Fruit fly (Drosophila melanogaster) whole organism, prepupa: ENCODE data around the gene CG12231.
A peak's percentile ranks its signal among the peaks of the same experiment; 100 is the strongest.

ENCODE experiments used
- Blimp-1 ChIP-seq: fragments of 200-800 bp; sonication (Bioruptor generic); optimal IDR thresholded peaks from 3 replicates; lab custom pipeline; 2017; ENCODE audit warnings: missing biosample characterization, missing genetic modification characterization, mild to moderate bottlenecking, moderate library complexity, missing genetic modification reagents
- CG10669 ChIP-seq: fragments of 200-800 bp; sonication (Bioruptor generic); optimal IDR thresholded peaks from 3 replicates; lab custom pipeline; 2018; ENCODE audit warnings: missing biosample characterization, mild to moderate bottlenecking, missing genetic modification characterization, moderate library complexity
- CG11294 ChIP-seq: fragments of 200-800 bp; sonication (Bioruptor generic); IDR thresholded peaks from 2 replicates; pipeline ENCODE4 v1.3.6; 2022; ENCODE audit warnings: missing biosample characterization, missing genetic modification characterization
- CG11902 ChIP-seq: fragments of 200-800 bp; sonication (Bioruptor generic); optimal IDR thresholded peaks from 3 replicates; lab custom pipeline; 2016; ENCODE audit warnings: missing biosample characterization, missing genetic modification characterization
- CG15336 ChIP-seq: fragments of 200-800 bp; sonication (Bioruptor generic); IDR thresholded peaks from 2 replicates; pipeline ENCODE4 v1.3.6; 2022; ENCODE audit warnings: missing biosample characterization, missing genetic modification characterization
- CG1621 ChIP-seq: fragments of 200-800 bp; sonication (Bioruptor generic); optimal IDR thresholded peaks from 3 replicates; lab custom pipeline; 2018; ENCODE audit warnings: missing biosample characterization, mild to moderate bottlenecking, missing genetic modification characterization
- CG3032 ChIP-seq: fragments of 200-800 bp; optimal IDR thresholded peaks from 2 replicates; lab custom pipeline; 2019; ENCODE audit warnings: missing biosample characterization, mild to moderate bottlenecking, missing genetic modification characterization, moderate library complexity
- CG31627 ChIP-seq: fragments of 200-800 bp; sonication (Bioruptor generic); optimal IDR thresholded peaks from 3 replicates; lab custom pipeline; 2016; ENCODE audit warnings: missing biosample characterization, missing genetic modification characterization
- CG32006 ChIP-seq: fragments of 200-800 bp; sonication (Bioruptor generic); optimal IDR thresholded peaks from 3 replicates; lab custom pipeline; 2017; ENCODE audit warnings: missing biosample characterization, mild to moderate bottlenecking, missing genetic modification characterization
- CG34406 ChIP-seq: fragments of 200-800 bp; sonication (Bioruptor generic); optimal IDR thresholded peaks from 3 replicates; lab custom pipeline; 2016; ENCODE audit warnings: missing biosample characterization, missing genetic modification characterization
- CG6163 ChIP-seq: fragments of 200-800 bp; sonication (Bioruptor generic); IDR thresholded peaks from 3 replicates; pipeline ENCODE4 v1.3.6; 2022; ENCODE audit warnings: missing biosample characterization, missing genetic modification characterization
- CG6276 ChIP-seq: fragments of 200-800 bp; sonication (Bioruptor generic); optimal IDR thresholded peaks from 2 replicates; lab custom pipeline; 2017; ENCODE audit warnings: missing biosample characterization, mild to moderate bottlenecking, missing genetic modification characterization
- CG6808 ChIP-seq: fragments of 200-800 bp; sonication (Bioruptor generic); optimal IDR thresholded peaks from 3 replicates; lab custom pipeline; 2017; ENCODE audit warnings: missing biosample characterization, missing genetic modification characterization, mild to moderate bottlenecking, moderate library complexity, missing genetic modification reagents
- CG6854 ChIP-seq: fragments of 200-800 bp; sonication (Bioruptor generic); optimal IDR thresholded peaks from 2 replicates; lab custom pipeline; 2017; ENCODE audit warnings: missing biosample characterization, mild to moderate bottlenecking, missing genetic modification characterization
- CG8319 ChIP-seq: fragments of 200-800 bp; sonication (Bioruptor generic); optimal IDR thresholded peaks from 3 replicates; lab custom pipeline; 2016; ENCODE audit warnings: missing biosample characterization, missing genetic modification characterization
- CG8632 ChIP-seq: fragments of 200-800 bp; sonication (Bioruptor generic); optimal IDR thresholded peaks from 3 replicates; lab custom pipeline; 2016; ENCODE audit warnings: missing biosample characterization, missing genetic modification characterization
- CG9139 ChIP-seq: fragments of 200-800 bp; sonication (Bioruptor generic); optimal IDR thresholded peaks from 3 replicates; lab custom pipeline; 2017; ENCODE audit warnings: missing biosample characterization, mild to moderate bottlenecking, missing genetic modification characterization
- Eip75B ChIP-seq: fragments of 200-800 bp; sonication (Bioruptor generic); optimal IDR thresholded peaks from 3 replicates; lab custom pipeline; 2016; ENCODE audit warnings: missing biosample characterization, missing genetic modification characterization
- Eip78C ChIP-seq: fragments of 200-800 bp; sonication (Bioruptor generic); peaks from one replicate; lab custom pipeline; 2016; ENCODE audit warnings: missing biosample characterization, missing genetic modification characterization
- Ets96B ChIP-seq: fragments of 200-800 bp; optimal IDR thresholded peaks from 2 replicates; lab custom pipeline; 2019; ENCODE audit warnings: missing biosample characterization, mild to moderate bottlenecking, missing genetic modification characterization, moderate library complexity
- Gug ChIP-seq: fragments of 200-800 bp; sonication (Bioruptor generic); IDR thresholded peaks from 2 replicates; pipeline ENCODE4 v1.3.6; 2022; ENCODE audit warnings: missing biosample characterization, missing genetic modification characterization
- Hr38 ChIP-seq: sonication (Bioruptor generic); optimal IDR thresholded peaks from 2 replicates; lab custom pipeline; 2016; ENCODE audit warnings: missing biosample characterization, missing genetic modification characterization
- Met ChIP-seq: fragments of 200-800 bp; sonication (Bioruptor generic); optimal IDR thresholded peaks from 3 replicates; lab custom pipeline; 2016; ENCODE audit warnings: missing biosample characterization, missing genetic modification characterization
- Sox102F ChIP-seq: fragments of 200-800 bp; sonication (Bioruptor generic); optimal IDR thresholded peaks from 2 replicates; lab custom pipeline; 2016; ENCODE audit warnings: missing biosample characterization, mild to moderate bottlenecking, missing genetic modification characterization
- Sox14 ChIP-seq: fragments of 200-800 bp; sonication (Bioruptor generic); optimal IDR thresholded peaks from 3 replicates; lab custom pipeline; 2016; ENCODE audit warnings: missing biosample characterization, missing genetic modification characterization
- achi ChIP-seq: fragments of 200-800 bp; sonication (Bioruptor generic); optimal IDR thresholded peaks from 3 replicates; lab custom pipeline; 2016; ENCODE audit warnings: missing biosample characterization, missing genetic modification characterization
- acj6 ChIP-seq: fragments of 200-800 bp; sonication (Bioruptor generic); optimal IDR thresholded peaks from 3 replicates; lab custom pipeline; 2016; ENCODE audit warnings: missing biosample characterization, missing genetic modification characterization
- cyc ChIP-seq: fragments of 200-800 bp; sonication (Bioruptor generic); optimal IDR thresholded peaks from 3 replicates; lab custom pipeline; 2016; ENCODE audit warnings: missing biosample characterization, missing genetic modification characterization
- dac ChIP-seq: fragments of 200-800 bp; sonication (Bioruptor generic); optimal IDR thresholded peaks from 2 replicates; lab custom pipeline; 2017; ENCODE audit warnings: missing biosample characterization, mild to moderate bottlenecking, missing genetic modification characterization
- dsx ChIP-seq: fragments of 200-800 bp; optimal IDR thresholded peaks from 3 replicates; lab custom pipeline; 2019; ENCODE audit warnings: missing biosample characterization, mild to moderate bottlenecking, missing genetic modification characterization, moderate library complexity; ENCODE audit not compliant: poor library complexity, severe bottlenecking
- esn ChIP-seq: fragments of 200-800 bp; sonication (Bioruptor generic); optimal IDR thresholded peaks from 2 replicates; lab custom pipeline; 2016; ENCODE audit warnings: missing biosample characterization, mild to moderate bottlenecking, missing genetic modification characterization, moderate library complexity
- fd59A ChIP-seq: fragments of 200-800 bp; sonication (Bioruptor generic); optimal IDR thresholded peaks from 2 replicates; lab custom pipeline; 2017; ENCODE audit warnings: missing biosample characterization, mild to moderate bottlenecking, missing genetic modification characterization, missing genetic modification reagents
- fkh ChIP-seq: fragments of 200-800 bp; sonication (Bioruptor generic); optimal IDR thresholded peaks from 3 replicates; lab custom pipeline; 2017; ENCODE audit warnings: missing biosample characterization, mild to moderate bottlenecking, missing genetic modification characterization, moderate library complexity
- lz ChIP-seq: fragments of 200-800 bp; sonication (Bioruptor generic); optimal IDR thresholded peaks from 3 replicates; lab custom pipeline; 2016; ENCODE audit warnings: missing biosample characterization, missing genetic modification characterization
- salr ChIP-seq, 2 experiments: fragments of 200-800 bp; sonication (Bioruptor generic); optimal IDR thresholded peaks; 3 replicates each; lab custom pipeline; 2016 to 2018; ENCODE audit warnings: missing biosample characterization in 2 of 2, missing genetic modification characterization in 2 of 2, mild to moderate bottlenecking in 1 of 2
- ss ChIP-seq, 2 experiments: fragments of 200-800 bp; sonication (Bioruptor generic); optimal IDR thresholded peaks; 2 replicates in 1 of 2; 3 replicates in 1 of 2; lab custom pipeline; 2017 to 2018; ENCODE audit warnings: mild to moderate bottlenecking in 2 of 2, missing biosample characterization in 2 of 2, missing genetic modification characterization in 2 of 2, moderate library complexity in 1 of 2
- svp ChIP-seq: fragments of 200-800 bp; sonication (Bioruptor generic); peaks from one replicate; lab custom pipeline; 2016; ENCODE audit warnings: missing biosample characterization, missing genetic modification characterization
- topi ChIP-seq: fragments of 200-800 bp; sonication (Bioruptor generic); optimal IDR thresholded peaks from 3 replicates; lab custom pipeline; 2016; ENCODE audit warnings: missing biosample characterization, missing genetic modification characterization
- vri ChIP-seq: fragments of 200-800 bp; sonication (Bioruptor generic); optimal IDR thresholded peaks from 3 replicates; lab custom pipeline; 2016; ENCODE audit warnings: missing biosample characterization, mild to moderate bottlenecking, missing genetic modification characterization

The CG12231 gene

dm6 chrX:19494830-19495610 lies 36.5 kb downstream of the CG12231 start, which contains the start of the genes ksh, CG14200 and Pfrx (continued):
- TF ChIP-seq Ets96B (tag; lab: Kevin White, UChicago) (no peak), CG6276 (GFP tag; lab: Kevin White, UChicago) (no peak), CG34406 (GFP tag; lab: Kevin White, UChicago) (no peak), fkh (no peak), CG8319 (GFP tag; lab: Kevin White, UChicago) (no peak), Gug (GFP tag; lab: Robert Waterston, UW) (no peak), CG6808 (no peak), topi (GFP tag; lab: Kevin White, UChicago) (peak; percentile 5), CG15336 (no peak), Blimp-1 (GFP tag; lab: Kevin White, UChicago) (no peak), CG11902 (no peak), lz (peak; percentile 5), Sox102F (GFP tag; lab: Kevin White, UChicago) (no peak), CG6163 (GFP tag; lab: Robert Waterston, UW) (no peak), achi (no peak), Eip75B (no peak), ss (GFP tag; optimal IDR thresholded peaks at IDR 0.05; lab: Kevin White, UChicago) (no peak), salr (GFP tag; optimal IDR thresholded peaks at IDR 0.05; lab: Kevin White, UChicago) (no peak), acj6 (GFP tag; lab: Kevin White, UChicago) (no peak), CG32006 (no peak), dsx (GFP tag; lab: Kevin White, UChicago) (peak; percentile 67), CG3032 (tag; lab: Kevin White, UChicago) (no peak), vri (no peak), Hr38 (GFP tag; lab: Kevin White, UChicago) (no peak), Eip78C (peak; percentile 49), CG9139 (GFP tag; lab: Kevin White, UChicago) (no peak), Met (no peak), CG10669 (no peak), CG6854 (GFP tag; lab: Kevin White, UChicago) (no peak), esn (no peak), CG1621 (tag; lab: Kevin White, UChicago) (no peak), CG31627 (GFP tag; lab: Kevin White, UChicago) (peak; percentile 24), dac (no peak), CG11294 (GFP tag; lab: Robert Waterston, UW) (no peak), fd59A (GFP tag; lab: Kevin White, UChicago) (no peak), svp (GFP tag; lab: Kevin White, UChicago) (no peak)

- TF ChIP-seq cyc (GFP tag; lab: Kevin White, UChicago): peak; percentile 35
- no peak for TF ChIP-seq salr (GFP tag; optimal IDR thresholded peaks at IDR 0.05; lab: Kevin White, UChicago)
- TF ChIP-seq esn: peak; percentile 51
- TF ChIP-seq CG31627 (GFP tag; lab: Kevin White, UChicago): peak; percentile 3
- TF ChIP-seq CG8632 (GFP tag; lab: Kevin White, UChicago): no peak
- TF ChIP-seq lz: peak; percentile 31
- TF ChIP-seq ss (GFP tag; optimal IDR thresholded peaks at IDR 0.05; lab: Kevin White, UChicago): peak in 1 of 2 experiments; percentile 18
- TF ChIP-seq Eip78C: peak; percentile 65
- TF ChIP-seq topi (GFP tag; lab: Kevin White, UChicago): peak; percentile 35
- TF ChIP-seq Sox14: no peak
- TF ChIP-seq, all 60 proteins: peak for 7
Measured at dm6 chrX:19494285-19494684, 37.3 kb downstream of the CG12231 start, which contains the start of gene CG12204. CG12204 (minus strand) TSS chrX:19494401.
